Worm (Caenorhabditis elegans) whole organism, L4 larva: ENCODE measurements around the gene mtm-6.

Source experiments
- jun-1 ChIP-seq: fragments of 150-350 bp; optimal IDR thresholded peaks from 2 replicates; lab custom pipeline; 2014; ENCODE audit warnings: missing biosample characterization, missing genetic modification reagents, missing genetic modification characterization
- madf-9 ChIP-seq: fragments of 200-800 bp; sonication (Bioruptor generic); conservative IDR thresholded peaks from 2 replicates; pipeline ENCODE4 v1.3.6; 2022; ENCODE audit warnings: missing genetic modification reagents, missing genetic modification characterization, missing compliant biosample characterization

DNA sequence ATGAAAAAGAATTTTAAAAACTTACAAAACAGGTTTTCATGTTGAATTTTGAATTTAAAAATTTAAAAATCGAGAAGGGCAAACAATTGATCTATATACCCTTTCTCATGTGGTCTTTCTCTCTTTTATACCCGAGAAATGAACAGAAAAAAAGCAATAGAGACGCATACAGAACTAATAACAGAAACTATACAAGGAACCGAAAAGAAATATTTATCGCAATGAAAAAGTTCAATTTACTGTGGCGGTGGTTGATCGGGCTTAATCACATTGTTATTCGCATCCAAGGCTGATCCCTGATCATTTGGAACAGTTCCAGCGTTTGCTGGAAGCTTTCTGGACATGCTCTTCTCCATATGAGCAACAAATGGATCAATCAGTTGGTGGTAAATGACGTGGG, 31.4 kb downstream of the mtm-6 start, which contains the start of gene T03F6.10:
- TF ChIP-seq madf-9 (GFP tag; lab: Robert Waterston, UW) (no peak), jun-1 (tag; lab: Kevin White, UChicago) (no peak)
